Worm (Caenorhabditis elegans) whole organism, early embryonic: ENCODE data around the gene spat-3.

ENCODE experiments used
- B0310.2 ChIP-seq: sonication (generic microtip); optimal IDR thresholded peaks from 2 replicates; lab custom pipeline; 2016; ENCODE audit warnings: mild to moderate bottlenecking, missing genetic modification characterization, missing compliant biosample characterization
- F13C5.2 ChIP-seq: sonication (generic microtip); optimal IDR thresholded peaks from 2 replicates; lab custom pipeline; 2017; ENCODE audit warnings: mild to moderate bottlenecking, missing genetic modification characterization, inconsistent platforms, missing compliant biosample characterization
- aly-1 ChIP-seq: sonication (generic microtip); optimal IDR thresholded peaks from 2 replicates; lab custom pipeline; 2016; ENCODE audit warnings: missing genetic modification characterization, missing compliant biosample characterization
- ama-1 ChIP-seq: fragments of 150-350 bp; optimal IDR thresholded peaks from 2 replicates; lab custom pipeline; 2014
- ceh-13 ChIP-seq: fragments of 200-800 bp; sonication (Bioruptor generic); optimal IDR thresholded peaks from 2 replicates; lab custom pipeline; 2018; ENCODE audit warnings: mild to moderate bottlenecking, missing genetic modification characterization, missing compliant biosample characterization
- ceh-36 ChIP-seq: sonication (generic microtip); optimal IDR thresholded peaks from 2 replicates; lab custom pipeline; 2016; ENCODE audit warnings: missing genetic modification characterization, inconsistent platforms, missing compliant biosample characterization
- ets-7 ChIP-seq: sonication (generic microtip); optimal IDR thresholded peaks from 2 replicates; lab custom pipeline; 2016; ENCODE audit warnings: missing genotype, missing genetic modification characterization, missing compliant biosample characterization
- flt-1 ChIP-seq: fragments of 200-800 bp; sonication (Bioruptor generic); IDR thresholded peaks from 2 replicates; pipeline ENCODE4 v1.3.6; 2022; ENCODE audit warnings: missing genetic modification characterization, missing compliant biosample characterization
- hmbx-1 ChIP-seq: sonication (generic microtip); optimal IDR thresholded peaks from 2 replicates; lab custom pipeline; 2016; ENCODE audit warnings: mild to moderate bottlenecking, missing genetic modification characterization, missing compliant biosample characterization
- hmg-4 ChIP-seq: fragments of 200-800 bp; sonication (Bioruptor generic); optimal IDR thresholded peaks from 2 replicates; lab custom pipeline; 2018; ENCODE audit warnings: mild to moderate bottlenecking, missing genetic modification characterization, missing compliant biosample characterization
- hnd-1 ChIP-seq: sonication (generic microtip); optimal IDR thresholded peaks from 2 replicates; lab custom pipeline; 2016; ENCODE audit warnings: missing genetic modification characterization, missing compliant biosample characterization
- pes-1 ChIP-seq: fragments of 200-800 bp; sonication (Bioruptor generic); IDR thresholded peaks from 2 replicates; pipeline ENCODE4 v1.3.6; 2022; ENCODE audit warnings: missing genetic modification reagents, missing genetic modification characterization, missing compliant biosample characterization
- scrt-1 ChIP-seq: fragments of 200-800 bp; sonication (Bioruptor generic); IDR thresholded peaks from 2 replicates; pipeline ENCODE4 v1.3.6; 2022; ENCODE audit warnings: missing genetic modification characterization, missing compliant biosample characterization
- sea-1 ChIP-seq: fragments of 200-800 bp; sonication (Bioruptor generic); conservative IDR thresholded peaks from 2 replicates; pipeline ENCODE4 v1.3.6; 2022; ENCODE audit warnings: missing genetic modification characterization, missing compliant biosample characterization
- tbx-11 ChIP-seq: fragments of 200-800 bp; sonication (Bioruptor generic); IDR thresholded peaks from 2 replicates; pipeline ENCODE4 v1.3.6; 2022; ENCODE audit warnings: missing genetic modification characterization, missing compliant biosample characterization
- tbx-37 ChIP-seq: fragments of 200-800 bp; sonication (Bioruptor generic); conservative IDR thresholded peaks from 2 replicates; pipeline ENCODE4 v1.3.6; 2022; ENCODE audit warnings: missing genetic modification reagents, missing genetic modification characterization, missing compliant biosample characterization
- tra-4 ChIP-seq: sonication (generic microtip); optimal IDR thresholded peaks from 2 replicates; lab custom pipeline; 2017; ENCODE audit warnings: missing genetic modification characterization, missing compliant biosample characterization

Gene spat-3

ce11 chrX:4605828-4606227, at the start of gene spat-3:
Gene spat-3 (minus strand): TSS chrX:4605928.
- no peak for TF ChIP-seq tbx-37 (GFP tag; lab: Robert Waterston, UW)
- TF ChIP-seq hmg-4 (GFP tag; lab: Kevin White, UChicago): no peak
- no peak for TF ChIP-seq ets-7 (tag; lab: Kevin White, UChicago)
- no peak for TF ChIP-seq B0310.2 (tag; lab: Kevin White, UChicago)
- no peak for TF ChIP-seq aly-1
- no peak for TF ChIP-seq sea-1 (GFP tag; lab: Robert Waterston, UW)
- no peak for TF ChIP-seq ama-1 (lab: Kevin White, UChicago)
- no peak for TF ChIP-seq pes-1 (GFP tag; lab: Robert Waterston, UW)
- no peak for TF ChIP-seq scrt-1 (GFP tag; lab: Robert Waterston, UW)

DNA sequence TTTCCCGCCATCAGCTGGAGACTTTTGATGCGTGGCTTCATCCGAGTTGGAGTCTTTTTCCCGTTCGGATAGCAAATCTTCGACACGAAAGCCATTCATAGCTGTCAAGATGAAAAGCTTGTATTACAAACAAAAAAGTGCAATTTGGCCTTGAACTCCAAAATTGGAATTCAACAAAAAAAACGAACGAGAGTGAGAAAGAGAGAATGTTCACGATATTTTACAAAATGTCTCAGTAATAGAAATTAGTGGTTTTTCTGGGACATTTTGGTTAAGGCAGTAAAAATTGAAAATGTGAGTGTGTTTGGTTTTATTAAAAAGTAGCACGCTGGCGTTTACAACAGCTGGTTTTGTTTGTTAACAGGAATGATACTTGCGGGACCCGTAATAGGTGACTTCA, 48.3 kb upstream of the spat-3 start, which contains the start of gene ceh-1:
TSS of gene ceh-1 (minus strand) at position 101 of the 400 bp plus-strand sequence.
- TF ChIP-seq tbx-37 (GFP tag; lab: Robert Waterston, UW): no peak
- TF ChIP-seq hnd-1 (tag; lab: Kevin White, UChicago): no peak
- TF ChIP-seq ceh-36 (tag; lab: Kevin White, UChicago): no peak
- TF ChIP-seq sea-1 (GFP tag; lab: Robert Waterston, UW): no peak
- TF ChIP-seq flt-1 (GFP tag; lab: Robert Waterston, UW): no peak
- no peak for TF ChIP-seq aly-1
- no peak for TF ChIP-seq B0310.2 (tag; lab: Kevin White, UChicago)
- no peak for TF ChIP-seq scrt-1 (GFP tag; lab: Robert Waterston, UW)

DNA sequence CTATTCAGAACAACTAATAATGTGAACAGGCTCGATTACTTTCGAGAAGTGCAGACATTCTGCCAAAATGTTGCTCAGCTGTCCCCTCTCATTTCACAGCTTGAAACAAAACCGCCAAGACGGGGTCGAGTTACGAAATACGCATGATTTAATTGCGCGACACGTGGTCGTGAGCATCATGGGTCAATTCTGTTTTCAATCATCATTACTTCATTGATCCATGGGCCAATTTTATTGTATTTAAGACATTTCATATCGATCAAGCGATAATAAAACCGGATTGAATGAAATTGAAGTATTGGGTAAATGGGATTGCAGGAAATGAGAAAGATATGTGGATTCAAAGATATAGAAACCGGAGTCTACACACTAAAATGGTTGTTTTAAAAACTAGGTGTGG, 47.2 kb upstream of the spat-3 start:
- TF ChIP-seq flt-1 (GFP tag; lab: Robert Waterston, UW) (no peak), ceh-36 (tag; lab: Kevin White, UChicago) (no peak), B0310.2 (tag; lab: Kevin White, UChicago) (no peak), tra-4 (no peak), F13C5.2 (no peak), ets-7 (tag; lab: Kevin White, UChicago) (no peak), pes-1 (GFP tag; lab: Robert Waterston, UW) (no peak), tbx-11 (GFP tag; lab: Robert Waterston, UW) (no peak), aly-1 (no peak), ceh-13 (GFP tag; lab: Kevin White, UChicago) (no peak), hmg-4 (GFP tag; lab: Kevin White, UChicago) (no peak), sea-1 (GFP tag; lab: Robert Waterston, UW) (no peak), tbx-37 (GFP tag; lab: Robert Waterston, UW) (no peak), scrt-1 (GFP tag; lab: Robert Waterston, UW) (no peak), hnd-1 (tag; lab: Kevin White, UChicago) (no peak)

DNA sequence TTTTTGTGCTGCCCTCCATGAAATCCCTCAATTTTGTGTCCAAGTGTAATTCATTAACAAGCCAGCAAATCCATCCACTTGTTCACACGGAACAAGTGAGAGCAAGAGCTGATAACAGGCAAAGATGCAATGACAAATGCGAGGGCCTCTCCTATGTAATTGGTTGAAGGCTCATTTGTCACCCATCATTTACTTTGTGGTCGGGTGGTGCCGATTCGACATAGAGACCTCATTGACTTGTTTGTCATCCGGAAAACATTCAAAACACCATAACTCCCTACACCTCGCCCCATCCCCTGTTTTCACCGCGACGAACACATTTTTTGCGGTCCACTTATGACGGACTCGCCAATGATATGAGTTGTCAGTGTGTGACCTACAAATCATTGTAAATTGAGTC, 45.7 kb upstream of the spat-3 start:
- TF ChIP-seq ama-1 (lab: Kevin White, UChicago) (no peak), ceh-36 (tag; lab: Kevin White, UChicago) (no peak), ceh-13 (GFP tag; lab: Kevin White, UChicago) (no peak), aly-1 (no peak), F13C5.2 (no peak), sea-1 (GFP tag; lab: Robert Waterston, UW) (no peak), tra-4 (no peak), tbx-11 (GFP tag; lab: Robert Waterston, UW) (no peak), hmbx-1 (tag; lab: Kevin White, UChicago) (no peak), tbx-37 (GFP tag; lab: Robert Waterston, UW) (no peak), ets-7 (tag; lab: Kevin White, UChicago) (no peak), hnd-1 (tag; lab: Kevin White, UChicago) (no peak), pes-1 (GFP tag; lab: Robert Waterston, UW) (no peak), B0310.2 (tag; lab: Kevin White, UChicago) (no peak), flt-1 (GFP tag; lab: Robert Waterston, UW) (no peak), hmg-4 (GFP tag; lab: Kevin White, UChicago) (no peak), scrt-1 (GFP tag; lab: Robert Waterston, UW) (no peak)

DNA sequence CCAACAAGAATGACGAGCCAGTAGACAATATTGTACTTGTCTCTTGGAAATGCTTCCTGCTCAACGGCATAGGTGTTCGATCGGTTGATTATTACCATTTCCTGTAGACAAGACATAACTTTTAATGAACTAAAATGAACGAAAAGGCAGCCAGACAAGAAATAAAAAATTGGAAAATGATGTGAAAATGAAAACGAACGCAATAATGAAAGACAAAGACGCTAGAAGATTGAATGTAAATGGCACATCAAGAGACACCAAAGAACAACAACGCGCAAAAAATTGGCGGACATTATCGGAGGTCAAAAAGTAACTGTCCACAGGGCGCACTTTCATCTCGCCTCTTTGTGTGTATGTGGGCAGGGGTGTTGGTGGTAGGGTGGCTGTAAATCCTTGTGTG, 43.4 kb upstream of the spat-3 start, which contains the start of gene ent-5:
TSS of gene ent-5 (minus strand) at position 101 of the 400 bp plus-strand sequence.
- TF ChIP-seq tbx-11 (GFP tag; lab: Robert Waterston, UW): no peak
- TF ChIP-seq aly-1: no peak
- TF ChIP-seq tra-4: no peak
- no peak for TF ChIP-seq ceh-13 (GFP tag; lab: Kevin White, UChicago)
- no peak for TF ChIP-seq hmg-4 (GFP tag; lab: Kevin White, UChicago)
- TF ChIP-seq hnd-1 (tag; lab: Kevin White, UChicago): no peak
- no peak for TF ChIP-seq scrt-1 (GFP tag; lab: Robert Waterston, UW)
- TF ChIP-seq ama-1 (lab: Kevin White, UChicago): no peak
- no peak for TF ChIP-seq ceh-36 (tag; lab: Kevin White, UChicago)

- TF ChIP-seq ama-1 (lab: Kevin White, UChicago): no peak
- TF ChIP-seq sea-1 (GFP tag; lab: Robert Waterston, UW): no peak
- TF ChIP-seq aly-1: no peak
- TF ChIP-seq F13C5.2: no peak
- no peak for TF ChIP-seq scrt-1 (GFP tag; lab: Robert Waterston, UW)
Observed at ce11 chrX:4647104-4647503, 41.4 kb upstream of the spat-3 start, which contains the start of gene C46C11.4. Gene C46C11.4 (minus strand): TSS chrX:4647204.

- TF ChIP-seq sea-1 (GFP tag; lab: Robert Waterston, UW): no peak
- TF ChIP-seq hmg-4 (GFP tag; lab: Kevin White, UChicago): no peak
- no peak for TF ChIP-seq ceh-36 (tag; lab: Kevin White, UChicago)
- no peak for TF ChIP-seq B0310.2 (tag; lab: Kevin White, UChicago)
- no peak for TF ChIP-seq pes-1 (GFP tag; lab: Robert Waterston, UW)
- no peak for TF ChIP-seq hmbx-1 (tag; lab: Kevin White, UChicago)
- TF ChIP-seq hnd-1 (tag; lab: Kevin White, UChicago): no peak
- TF ChIP-seq tbx-11 (GFP tag; lab: Robert Waterston, UW): no peak
- TF ChIP-seq aly-1: no peak
- no peak for TF ChIP-seq ets-7 (tag; lab: Kevin White, UChicago)
- TF ChIP-seq ama-1 (lab: Kevin White, UChicago): no peak
- no peak for TF ChIP-seq F13C5.2
- no peak for TF ChIP-seq flt-1 (GFP tag; lab: Robert Waterston, UW)
- no peak for TF ChIP-seq scrt-1 (GFP tag; lab: Robert Waterston, UW)
- no peak for TF ChIP-seq tbx-37 (GFP tag; lab: Robert Waterston, UW)
- no peak for TF ChIP-seq tra-4
- TF ChIP-seq ceh-13 (GFP tag; lab: Kevin White, UChicago): no peak
Observed at ce11 chrX:4636821-4637220, 31.1 kb upstream of the spat-3 start, which contains the start of gene hosl-1. Gene hosl-1 (plus strand): TSS chrX:4637121.
